Worm (Caenorhabditis elegans): Measurements from ENCODE around the gene F10D7.3.

DNA sequence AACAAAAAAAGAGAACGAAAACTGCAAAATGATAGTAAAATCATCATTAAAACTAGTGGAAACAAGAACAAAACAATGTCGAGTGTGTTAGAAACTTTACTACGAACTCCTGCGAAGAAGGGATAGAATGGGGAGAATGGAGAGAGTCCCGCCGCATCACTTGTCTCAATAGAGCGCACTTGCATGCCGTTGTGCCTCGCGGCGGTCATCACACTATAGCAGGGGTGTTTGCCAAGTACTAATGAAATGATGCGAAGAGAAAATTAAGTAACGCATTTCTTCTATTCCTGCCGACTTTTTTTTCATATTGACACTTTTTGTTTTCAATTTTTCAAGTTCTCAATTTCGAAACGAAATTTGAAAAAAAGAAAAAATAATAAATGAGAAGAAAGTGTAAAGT, 17.7 kb upstream of the F10D7.3 start:
- TF ChIP-seq hlh-13 (GFP tag; optimal IDR thresholded peaks at IDR 0.05) (no peak), elt-2 (tag; optimal IDR thresholded peaks at IDR 0.05) (no peak), eyg-1 (tag; optimal IDR thresholded peaks at IDR 0.05) (no peak)
